Worm (Caenorhabditis elegans) whole organism, young adult: ENCODE measurements around the gene dot-1.4.

Experiments
- aptf-2 ChIP-seq: fragments of 200-800 bp; sonication (Bioruptor generic); conservative IDR thresholded peaks from 2 replicates; pipeline ENCODE4 v1.3.6; 2022; ENCODE audit warnings: missing genetic modification reagents, missing genetic modification characterization, missing compliant biosample characterization
- ccch-3 ChIP-seq: fragments of 200-800 bp; sonication (Bioruptor generic); optimal IDR thresholded peaks from 2 replicates; lab custom pipeline; 2018; ENCODE audit warnings: mild to moderate bottlenecking, missing genetic modification characterization, missing compliant biosample characterization
- ceh-58 ChIP-seq: fragments of 200-800 bp; sonication (Bioruptor generic); IDR thresholded peaks from 2 replicates; pipeline ENCODE4 v1.3.6; 2022; ENCODE audit warnings: missing genetic modification characterization, missing compliant biosample characterization
- egrh-3 ChIP-seq: fragments of 200-800 bp; sonication (Bioruptor generic); IDR thresholded peaks from 2 replicates; pipeline ENCODE4 v1.3.6; 2022; ENCODE audit warnings: missing genetic modification reagents, missing genetic modification characterization, missing compliant biosample characterization
- snpc-1.3 ChIP-seq: sonication (generic microtip); optimal IDR thresholded peaks from 2 replicates; lab custom pipeline; 2017; ENCODE audit warnings: missing genetic modification characterization, mild to moderate bottlenecking, missing compliant biosample characterization, antibody characterized with exemption, moderate library complexity, missing genotype, missing genetic modification reagents; ENCODE audit not compliant: insufficient read depth
- snpc-4 ChIP-seq, 5 experiments: fragments of 150-350 bp in 1 of 5; sonication (generic microtip) in 4 of 5; optimal IDR thresholded peaks; 2 replicates each; lab custom pipeline; 2014 to 2018; ENCODE audit warnings: missing genetic modification characterization in 5 of 5, missing biosample characterization in 3 of 5, antibody characterized with exemption in 2 of 5, mild to moderate bottlenecking in 2 of 5, missing compliant biosample characterization in 2 of 5, missing genotype in 2 of 5, moderate library complexity in 2 of 5, missing genetic modification reagents in 1 of 5
- tbx-9 ChIP-seq: sonication (generic microtip); optimal IDR thresholded peaks from 2 replicates; lab custom pipeline; 2016; ENCODE audit warnings: borderline replicate concordance, missing genetic modification characterization, inconsistent platforms, missing compliant biosample characterization
- unc-130 ChIP-seq: sonication (generic microtip); optimal IDR thresholded peaks from 2 replicates; lab custom pipeline; 2016; ENCODE audit warnings: missing genetic modification reagents, missing genetic modification characterization, missing compliant biosample characterization
- zfh-2 ChIP-seq: fragments of 200-800 bp; sonication (Bioruptor generic); conservative IDR thresholded peaks from 2 replicates; pipeline ENCODE4 v1.3.6; 2022; ENCODE audit warnings: missing genetic modification reagents, missing genetic modification characterization, missing compliant biosample characterization
- ztf-6 ChIP-seq: fragments of 200-800 bp; sonication (Bioruptor generic); IDR thresholded peaks from 2 replicates; pipeline ENCODE4 v1.3.6; 2022; ENCODE audit warnings: missing genetic modification reagents, missing genetic modification characterization, missing compliant biosample characterization

DNA sequence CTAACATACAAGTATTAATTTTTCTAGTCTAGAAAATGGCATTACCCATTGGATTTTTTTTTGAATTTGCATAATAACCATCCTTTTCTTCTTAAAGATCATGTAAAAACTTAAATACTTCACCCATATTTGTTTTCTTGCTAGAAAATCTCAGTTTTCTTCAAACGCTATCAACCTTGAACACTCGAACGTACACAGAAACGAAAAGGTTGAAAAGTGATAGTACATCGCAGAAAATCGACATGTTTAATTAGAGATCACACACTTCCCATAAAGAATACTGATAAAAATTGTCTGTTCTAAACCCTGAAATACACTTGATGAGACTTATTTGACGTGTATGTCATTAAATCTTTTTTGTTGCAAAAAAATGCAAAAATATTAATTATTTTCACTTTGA lies 3.9 kb downstream of the dot-1.4 start, which contains the start of gene F55G7.4:
- TF ChIP-seq unc-130 (GFP tag; lab: Kevin White, UChicago) (no peak), snpc-4 (GFP tag; optimal IDR thresholded peaks at IDR 0.05; lab: Kevin White, UChicago) (no peak), snpc-4 (tag; optimal IDR thresholded peaks at IDR 0.05; lab: Kevin White, UChicago) (no peak), ztf-6 (GFP tag; lab: Robert Waterston, UW) (no peak), ccch-3 (GFP tag; lab: Kevin White, UChicago) (no peak), aptf-2 (GFP tag; lab: Robert Waterston, UW) (no peak), tbx-9 (no peak), ceh-58 (GFP tag; lab: Robert Waterston, UW) (no peak), egrh-3 (GFP tag; lab: Robert Waterston, UW) (no peak), snpc-1.3 (no peak), zfh-2 (GFP tag; lab: Robert Waterston, UW) (no peak)
